Worm (Caenorhabditis elegans) whole organism, young adult: ENCODE data around the gene flr-4.

ENCODE experiments used
- sdz-38 ChIP-seq: sonication (generic microtip); optimal IDR thresholded peaks from 2 replicates; lab custom pipeline; 2016; ENCODE audit warnings: missing genotype, missing genetic modification characterization, missing compliant biosample characterization
- unc-62 ChIP-seq: fragments of 150-350 bp; optimal IDR thresholded peaks from 2 replicates; lab custom pipeline; 2014; ENCODE audit warnings: missing biosample characterization, missing genetic modification reagents, missing genetic modification characterization

- TF ChIP-seq unc-62 (GFP tag; lab: Kevin White, UChicago): no peak
- no peak for TF ChIP-seq sdz-38 (tag; lab: Kevin White, UChicago)
Observed at ce11 chrX:15045401-15045800, 43.8 kb upstream of the flr-4 start.
